Worm (Caenorhabditis elegans): Measurements from ENCODE around the gene phlp-2.
A peak's percentile ranks its signal among the peaks of the same experiment; 100 is the strongest.

The phlp-2 gene

ce11 chrIII:4193659-4194103 lies 15.6 kb upstream of the phlp-2 start, which contains the start of gene xbp-1:
TSS of gene xbp-1 (plus strand) at chrIII:4193809.
- TF ChIP-seq ztf-28 (GFP tag; IDR thresholded peaks at IDR 0.05) (no peak), lsy-27 (tag; optimal IDR thresholded peaks at IDR 0.05; ENCODE audit: borderline replicate concordance, insufficient read depth) (no peak), mxl-1 (tag; optimal IDR thresholded peaks at IDR 0.05) (no peak), atf-7 (tag; optimal IDR thresholded peaks at IDR 0.05) (peak; percentile 99), ekl-4 (GFP tag; IDR thresholded peaks at IDR 0.05) (peak; percentile 78), K11D2.4 (GFP tag; IDR thresholded peaks at IDR 0.05) (no peak; the same call in 1 of the 2 replicates), let-607 (tag; optimal IDR thresholded peaks at IDR 0.05) (peak; percentile 99), somi-1 (GFP tag; optimal IDR thresholded peaks at IDR 0.05) (peak; percentile 59), ccch-3 (GFP tag; optimal IDR thresholded peaks at IDR 0.05) (no peak), sptf-2 (GFP tag; optimal IDR thresholded peaks at IDR 0.05) (peak; percentile 32), B0336.3 (GFP tag; IDR thresholded peaks at IDR 0.05) (peak; percentile 80), hrde-1 (tag; optimal IDR thresholded peaks at IDR 0.05; ENCODE audit: borderline replicate concordance) (no peak), K12H6.12 (tag; optimal IDR thresholded peaks at IDR 0.05) (peak; percentile 89), pha-4 (tag; optimal IDR thresholded peaks at IDR 0.05) (peak; percentile 94), nfyb-1 (GFP tag; IDR thresholded peaks at IDR 0.05) (peak; percentile 93), F57A8.1 (GFP tag; optimal IDR thresholded peaks at IDR 0.05) (no peak), B0261.1 (tag; optimal IDR thresholded peaks at IDR 0.05) (no peak), ztf-3 (GFP tag; optimal IDR thresholded peaks at IDR 0.05) (peak; percentile 3), Y53G8AR.9 (GFP tag; conservative IDR thresholded peaks at IDR 0.05) (0 out of 2 replicates have a peak, but pooled peaks have one; percentile 56), ama-1 (optimal IDR thresholded peaks at IDR 0.05) (peak; percentile 75), ama-1 (GFP tag; optimal IDR thresholded peaks at IDR 0.05) (no peak), mel-28 (tag; optimal IDR thresholded peaks at IDR 0.05; ENCODE audit: borderline replicate concordance) (no peak), fkh-3 (tag; optimal IDR thresholded peaks at IDR 0.05) (no peak), egl-44 (GFP tag; IDR thresholded peaks at IDR 0.05) (peak; percentile 70; the same call in 1 of the 2 replicates), ztf-18 (tag; optimal IDR thresholded peaks at IDR 0.05) (peak; percentile 64), B0019.2 (GFP tag; conservative IDR thresholded peaks at IDR 0.05) (no peak), sea-2 (GFP tag; IDR thresholded peaks at IDR 0.05) (no peak), tlf-1 (GFP tag; optimal IDR thresholded peaks at IDR 0.05) (peak; percentile 78), ztf-6 (GFP tag; IDR thresholded peaks at IDR 0.05) (peak; percentile 32; the same call in 1 of the 2 replicates), lsl-1 (GFP tag; optimal IDR thresholded peaks at IDR 0.05) (peak; percentile 23), aptf-3 (GFP tag; IDR thresholded peaks at IDR 0.05) (no peak), egl-18 (GFP tag; IDR thresholded peaks at IDR 0.05) (0 out of 2 replicates have a peak, but pooled peaks have one; percentile 23), akir-1 (GFP tag; optimal IDR thresholded peaks at IDR 0.05) (peak; percentile 74), hlh-12 (tag; optimal IDR thresholded peaks at IDR 0.05) (no peak), nhr-80 (tag; optimal IDR thresholded peaks at IDR 0.05) (peak; percentile 100), die-1 (tag; optimal IDR thresholded peaks at IDR 0.05) (no peak), lin-35 (GFP tag; optimal IDR thresholded peaks at IDR 0.05) (peak in 1 of 3 experiments; percentile 48), hlh-26 (GFP tag; conservative IDR thresholded peaks at IDR 0.05) (no peak), F49E8.2 (tag; optimal IDR thresholded peaks at IDR 0.05; ENCODE audit: insufficient read depth) (no peak), repo-1 (tag; optimal IDR thresholded peaks at IDR 0.05) (no peak), nhr-27 (tag; optimal IDR thresholded peaks at IDR 0.05) (no peak), mes-4 (tag; optimal IDR thresholded peaks at IDR 0.05) (no peak), him-1 (tag; optimal IDR thresholded peaks at IDR 0.05) (no peak), Y67H2A.10 (GFP tag; conservative IDR thresholded peaks at IDR 0.05) (no peak), nfya-2 (GFP tag; IDR thresholded peaks at IDR 0.05) (no peak), bed-2 (GFP tag; IDR thresholded peaks at IDR 0.05) (no peak), nhr-90 (tag; optimal IDR thresholded peaks at IDR 0.05) (peak; percentile 79), F33H1.4 (GFP tag; IDR thresholded peaks at IDR 0.05) (no peak), ceh-79 (tag; optimal IDR thresholded peaks at IDR 0.05) (no peak)
